Fruit fly (Drosophila melanogaster) whole organism: Measurements from ENCODE around the gene CG32755.

Experiments
- CG8478 ChIP-seq: fragments of >200 bp; optimal IDR thresholded peaks from 2 replicates; lab custom pipeline; 2018; ENCODE audit warnings: inconsistent platforms
- Dll ChIP-seq: fragments of >200 bp; optimal IDR thresholded peaks from 2 replicates; lab custom pipeline; 2017
- psq ChIP-seq: fragments of >200 bp; optimal IDR thresholded peaks from 2 replicates; lab custom pipeline; 2017
- usp ChIP-seq: fragments of >200 bp; optimal IDR thresholded peaks from 2 replicates; lab custom pipeline; 2017; ENCODE audit warnings: missing biosample characterization, missing genetic modification characterization, mixed read lengths

dm6 chrX:5964169-5964686 lies 14.2 kb downstream of the CG32755 start:
- TF ChIP-seq CG8478 (lab: Kevin White, UChicago): no peak
- no peak for TF ChIP-seq usp (GFP tag; lab: Kevin White, UChicago)
- no peak for TF ChIP-seq psq (lab: Kevin White, UChicago)
- TF ChIP-seq Dll (lab: Kevin White, UChicago): no peak
